Fruit fly (Drosophila melanogaster): Measurements from ENCODE around the gene Fer1.

Gene Fer1

dm6 chr3R:7129280-7130069 is 6.5 kb upstream of the Fer1 start, which contains the start of gene CG31248:
Gene CG31248, plus strand, starts transcription at chr3R:7129320.
- TF ChIP-seq h (GFP tag; optimal IDR thresholded peaks at IDR 0.05) (peak; percentile 16), CG9705 (GFP tag; optimal IDR thresholded peaks at IDR 0.05) (no peak), dl (GFP tag; optimal IDR thresholded peaks at IDR 0.05; ENCODE audit: insufficient read depth in 1 of 2, partially characterized antibody in 2 of 2) (no peak), dsf (GFP tag; optimal IDR thresholded peaks at IDR 0.05; ENCODE audit: borderline replicate concordance) (no peak), dmrt93B (GFP tag; optimal IDR thresholded peaks at IDR 0.05) (no peak), br (GFP tag; optimal IDR thresholded peaks at IDR 0.05) (no peak), pan (optimal IDR thresholded peaks at IDR 0.05) (no peak)

dm6 chr3R:7130827-7131226 is 5.2 kb upstream of the Fer1 start:
- TF ChIP-seq brk (GFP tag; optimal IDR thresholded peaks at IDR 0.05) (peak; percentile 18), Hnf4 (GFP tag; optimal IDR thresholded peaks at IDR 0.05) (peak; percentile 60), Jra (GFP tag; optimal IDR thresholded peaks at IDR 0.05) (peak; percentile 7), Dif (GFP tag; optimal IDR thresholded peaks at IDR 0.05; ENCODE audit: partially characterized antibody) (no peak)

dm6 chr3R:7131260-7131659 is 4.7 kb upstream of the Fer1 start, which contains the start of gene CG31493:
Gene CG31493, plus strand, starts transcription at chr3R:7131560.
- TF ChIP-seq N (GFP tag; optimal IDR thresholded peaks at IDR 0.05) (no peak), psq (GFP tag; optimal IDR thresholded peaks at IDR 0.05) (no peak), GATAd (GFP tag; optimal IDR thresholded peaks at IDR 0.05) (no peak), CrebA (GFP tag; optimal IDR thresholded peaks at IDR 0.05; ENCODE audit: borderline replicate concordance) (no peak), Myc (optimal IDR thresholded peaks at IDR 0.05) (no peak), Dif (GFP tag; optimal IDR thresholded peaks at IDR 0.05; ENCODE audit: partially characterized antibody) (no peak), Vsx2 (GFP tag; optimal IDR thresholded peaks at IDR 0.05; ENCODE audit: partially characterized antibody) (no peak), Hr83 (GFP tag; optimal IDR thresholded peaks at IDR 0.05; ENCODE audit: poor library complexity, severe bottlenecking) (no peak), Hr78 (GFP tag; optimal IDR thresholded peaks at IDR 0.05) (no peak), dl (GFP tag; optimal IDR thresholded peaks at IDR 0.05; ENCODE audit: insufficient read depth in 1 of 2, partially characterized antibody in 2 of 2) (no peak), fru (GFP tag; optimal IDR thresholded peaks at IDR 0.05) (no peak), sv (GFP tag; optimal IDR thresholded peaks at IDR 0.05) (no peak), lola (GFP tag; optimal IDR thresholded peaks at IDR 0.05) (no peak), CG9705 (GFP tag; optimal IDR thresholded peaks at IDR 0.05) (no peak), h (GFP tag; optimal IDR thresholded peaks at IDR 0.05) (no peak), Sp1 (GFP tag; optimal IDR thresholded peaks at IDR 0.05) (no peak), pan (optimal IDR thresholded peaks at IDR 0.05) (no peak), CG32264 (GFP tag; optimal IDR thresholded peaks at IDR 0.05) (no peak)

- TF ChIP-seq brk (GFP tag; optimal IDR thresholded peaks at IDR 0.05) (no peak), fru (GFP tag; optimal IDR thresholded peaks at IDR 0.05) (no peak), OdsH (GFP tag; optimal IDR thresholded peaks at IDR 0.05) (no peak), foxo (GFP tag; optimal IDR thresholded peaks at IDR 0.05) (no peak), woc (GFP tag; optimal IDR thresholded peaks at IDR 0.05) (no peak), dmrt93B (GFP tag; optimal IDR thresholded peaks at IDR 0.05) (no peak), rgr (GFP tag; optimal IDR thresholded peaks at IDR 0.05) (no peak), br (GFP tag; optimal IDR thresholded peaks at IDR 0.05) (no peak), Sp1 (GFP tag; optimal IDR thresholded peaks at IDR 0.05) (no peak), ey (GFP tag; optimal IDR thresholded peaks at IDR 0.05) (no peak), Abd-B (GFP tag; optimal IDR thresholded peaks at IDR 0.05) (no peak), sv (GFP tag; optimal IDR thresholded peaks at IDR 0.05) (no peak), Mio (GFP tag; optimal IDR thresholded peaks at IDR 0.05) (no peak), Hr78 (GFP tag; optimal IDR thresholded peaks at IDR 0.05) (no peak), lola (GFP tag; optimal IDR thresholded peaks at IDR 0.05) (no peak), Dif (GFP tag; optimal IDR thresholded peaks at IDR 0.05; ENCODE audit: partially characterized antibody) (no peak), h (GFP tag; optimal IDR thresholded peaks at IDR 0.05) (no peak)
Measured at dm6 chr3R:7134715-7135505, 1.1 kb upstream of the Fer1 start.
